Fruit fly (Drosophila melanogaster) whole organism, embryonic: ENCODE data around the gene Rpp21.

Experiments used
- BEAF-32 ChIP-seq: fragments of 200-800 bp; sonication (Bioruptor generic); optimal IDR thresholded peaks from 3 replicates; lab custom pipeline; 2017; ENCODE audit warnings: missing biosample characterization, missing genetic modification characterization, mild to moderate bottlenecking, moderate library complexity, missing genetic modification reagents
- CG11456 ChIP-seq: fragments of 200-800 bp; sonication (Bioruptor generic); IDR thresholded peaks from 3 replicates; pipeline ENCODE4 v1.3.6; 2022; ENCODE audit warnings: missing biosample characterization, missing genetic modification characterization
- CG11504 ChIP-seq: fragments of 200-800 bp; sonication (Bioruptor generic); optimal IDR thresholded peaks from 3 replicates; lab custom pipeline; 2019; ENCODE audit warnings: missing biosample characterization, mild to moderate bottlenecking, missing genetic modification characterization, moderate library complexity
- CG12219 ChIP-seq: fragments of 200-800 bp; sonication (Bioruptor generic); optimal IDR thresholded peaks from 3 replicates; lab custom pipeline; 2018; ENCODE audit warnings: missing biosample characterization, mild to moderate bottlenecking, missing genetic modification characterization
- CG12744 ChIP-seq: fragments of 200-800 bp; sonication (Bioruptor generic); optimal IDR thresholded peaks from 2 replicates; lab custom pipeline; 2016; ENCODE audit warnings: missing biosample characterization, missing genetic modification characterization
- CG14050 ChIP-seq: fragments of 200-800 bp; sonication (Bioruptor generic); IDR thresholded peaks from 3 replicates; pipeline ENCODE4 v1.3.6; 2022; ENCODE audit warnings: missing biosample characterization, missing genetic modification characterization
- CG15514 ChIP-seq: fragments of 200-800 bp; sonication (Bioruptor generic); optimal IDR thresholded peaks from 3 replicates; lab custom pipeline; 2017; ENCODE audit warnings: missing biosample characterization, missing genetic modification characterization, mild to moderate bottlenecking, moderate library complexity, missing genetic modification reagents
- CG18619 ChIP-seq: fragments of 200-800 bp; sonication (Bioruptor generic); optimal IDR thresholded peaks from 3 replicates; lab custom pipeline; 2017; ENCODE audit warnings: missing biosample characterization, mild to moderate bottlenecking, missing genetic modification characterization
- CG2712 ChIP-seq: fragments of 200-800 bp; optimal IDR thresholded peaks from 3 replicates; lab custom pipeline; 2019; ENCODE audit warnings: missing biosample characterization, mild to moderate bottlenecking, missing genetic modification characterization, moderate library complexity
- CG33213 ChIP-seq: fragments of 200-800 bp; sonication (Bioruptor generic); optimal IDR thresholded peaks from 3 replicates; lab custom pipeline; 2016; ENCODE audit warnings: missing biosample characterization, missing genetic modification characterization
- CG43689 ChIP-seq: fragments of 200-800 bp; sonication (Bioruptor generic); IDR thresholded peaks from 2 replicates; pipeline ENCODE4 v1.3.6; 2022; ENCODE audit warnings: missing biosample characterization, missing genetic modification characterization
- CG4617 ChIP-seq: fragments of 200-800 bp; sonication (Bioruptor generic); optimal IDR thresholded peaks from 3 replicates; lab custom pipeline; 2016; ENCODE audit warnings: missing biosample characterization, missing genetic modification characterization, borderline replicate concordance
- CG6791 ChIP-seq: fragments of 200-800 bp; sonication (Bioruptor generic); IDR thresholded peaks from 3 replicates; pipeline ENCODE4 v1.3.6; 2022; ENCODE audit warnings: missing biosample characterization, missing genetic modification characterization; ENCODE audit not compliant: partially characterized antibody
- CG7963 ChIP-seq: fragments of 200-800 bp; sonication (Bioruptor generic); IDR thresholded peaks from 3 replicates; pipeline ENCODE4 v1.3.6; 2022; ENCODE audit warnings: missing biosample characterization, missing genetic modification characterization; ENCODE audit not compliant: partially characterized antibody
- CG9609 ChIP-seq: fragments of 200-800 bp; sonication (Bioruptor generic); optimal IDR thresholded peaks from 3 replicates; lab custom pipeline; 2016; ENCODE audit warnings: missing biosample characterization, missing genetic modification characterization
- CG9797 ChIP-seq: fragments of 200-800 bp; sonication (Bioruptor generic); optimal IDR thresholded peaks from 3 replicates; lab custom pipeline; 2018; ENCODE audit warnings: missing biosample characterization, mild to moderate bottlenecking, missing genetic modification characterization
- CHES-1-like ChIP-seq: fragments of 200-800 bp; sonication (Bioruptor generic); optimal IDR thresholded peaks from 2 replicates; lab custom pipeline; 2016; ENCODE audit warnings: missing biosample characterization, missing genetic modification characterization
- CoRest ChIP-seq: fragments of 200-800 bp; sonication (Bioruptor generic); optimal IDR thresholded peaks from 3 replicates; lab custom pipeline; 2018; ENCODE audit warnings: missing biosample characterization, mild to moderate bottlenecking, missing genetic modification characterization, moderate library complexity
- Deaf1 ChIP-seq: fragments of 200-800 bp; optimal IDR thresholded peaks from 3 replicates; lab custom pipeline; 2019; ENCODE audit warnings: missing biosample characterization, mild to moderate bottlenecking, missing genetic modification characterization, moderate library complexity
- Dfd ChIP-seq, 2 experiments: fragments of >200 bp; optimal IDR thresholded peaks; 2 replicates each; lab custom pipeline; 2017; ENCODE audit warnings: missing biosample characterization in 2 of 2, missing genetic modification characterization in 2 of 2
- Dll ChIP-seq: fragments of 200-800 bp; sonication (Bioruptor generic); IDR thresholded peaks from 4 replicates; pipeline ENCODE4 v1.3.6; 2022; ENCODE audit warnings: missing biosample characterization, missing genetic modification characterization; ENCODE audit not compliant: partially characterized antibody
- Doc3 ChIP-seq: fragments of 200-800 bp; sonication (Bioruptor generic); IDR thresholded peaks from 3 replicates; pipeline ENCODE4 v1.3.6; 2022; ENCODE audit warnings: missing biosample characterization, missing genetic modification characterization; ENCODE audit not compliant: partially characterized antibody
- E2f1 ChIP-seq: fragments of 200-800 bp; sonication (Bioruptor generic); IDR thresholded peaks from 2 replicates; pipeline ENCODE4 v1.3.6; 2022; ENCODE audit warnings: missing biosample characterization, missing genetic modification characterization
- E2f2 ChIP-seq: fragments of 200-800 bp; sonication (Bioruptor generic); IDR thresholded peaks from 2 replicates; pipeline ENCODE4 v1.3.6; 2022; ENCODE audit warnings: missing biosample characterization, missing genetic modification characterization
- HLH4C ChIP-seq: fragments of 200-800 bp; sonication (Bioruptor generic); IDR thresholded peaks from 3 replicates; pipeline ENCODE4 v1.3.6; 2022; ENCODE audit warnings: missing biosample characterization, missing genetic modification characterization; ENCODE audit not compliant: partially characterized antibody
- Hand ChIP-seq: fragments of 200-800 bp; sonication (Bioruptor generic); optimal IDR thresholded peaks from 2 replicates; lab custom pipeline; 2017; ENCODE audit warnings: mild to moderate bottlenecking, missing biosample characterization, missing genetic modification reagents, missing genetic modification characterization
- Hmx ChIP-seq: fragments of 200-800 bp; sonication (Bioruptor generic); optimal IDR thresholded peaks from 2 replicates; lab custom pipeline; 2016; ENCODE audit warnings: missing biosample characterization, missing genetic modification characterization
- Max ChIP-seq: fragments of 200-800 bp; sonication (Bioruptor generic); optimal IDR thresholded peaks from 2 replicates; lab custom pipeline; 2016; ENCODE audit warnings: missing biosample characterization, mild to moderate bottlenecking, missing genetic modification characterization
- Myb ChIP-seq: fragments of 200-800 bp; sonication (Bioruptor generic); optimal IDR thresholded peaks from 2 replicates; lab custom pipeline; 2016; ENCODE audit warnings: missing biosample characterization, missing genetic modification characterization
- Neu2 ChIP-seq: fragments of 200-800 bp; sonication (Bioruptor generic); optimal IDR thresholded peaks from 3 replicates; lab custom pipeline; 2016; ENCODE audit warnings: missing biosample characterization, missing genetic modification characterization, borderline replicate concordance
- Optix ChIP-seq: fragments of 200-800 bp; sonication (Bioruptor generic); IDR thresholded peaks from 3 replicates; pipeline ENCODE4 v1.3.6; 2022; ENCODE audit warnings: missing biosample characterization, missing genetic modification characterization
- Ravus ChIP-seq: fragments of 200-800 bp; sonication (Bioruptor generic); IDR thresholded peaks from 2 replicates; pipeline ENCODE4 v1.3.6; 2022; ENCODE audit warnings: missing biosample characterization, missing genetic modification characterization
- Side ChIP-seq: fragments of 200-800 bp; sonication (Bioruptor generic); optimal IDR thresholded peaks from 2 replicates; lab custom pipeline; 2016; ENCODE audit warnings: missing biosample characterization, missing genetic modification characterization
- Stat92E ChIP-seq, 3 experiments: fragments of >200 bp in 2 of 3; fragments of 200-800 bp in 1 of 3; sonication (Bioruptor generic) in 1 of 3; optimal IDR thresholded peaks; 2 replicates each; lab custom pipeline; 2017 to 2019; ENCODE audit warnings: missing biosample characterization in 3 of 3, missing genetic modification characterization in 3 of 3, mild to moderate bottlenecking in 1 of 3, moderate library complexity in 1 of 3
- az2 ChIP-seq: fragments of 200-800 bp; sonication (Bioruptor generic); optimal IDR thresholded peaks from 3 replicates; lab custom pipeline; 2016; ENCODE audit warnings: missing biosample characterization, missing genetic modification characterization
- dm ChIP-seq: fragments of 200-800 bp; sonication (Bioruptor generic); optimal IDR thresholded peaks from 3 replicates; lab custom pipeline; 2016; ENCODE audit warnings: missing biosample characterization, missing genetic modification characterization
- dmrt99B ChIP-seq: fragments of 200-800 bp; sonication (Bioruptor generic); optimal IDR thresholded peaks from 2 replicates; lab custom pipeline; 2018; ENCODE audit warnings: missing biosample characterization, mild to moderate bottlenecking, missing genetic modification characterization, moderate library complexity
- gce ChIP-seq: fragments of 200-800 bp; sonication (Bioruptor generic); IDR thresholded peaks from 3 replicates; pipeline ENCODE4 v1.3.6; 2022; ENCODE audit warnings: missing biosample characterization, missing genetic modification characterization
- grau ChIP-seq: fragments of 200-800 bp; optimal IDR thresholded peaks from 3 replicates; lab custom pipeline; 2019; ENCODE audit warnings: missing biosample characterization, mild to moderate bottlenecking, missing genetic modification characterization, moderate library complexity
- hth ChIP-seq: fragments of >200 bp; optimal IDR thresholded peaks from 2 replicates; lab custom pipeline; 2017; ENCODE audit warnings: inconsistent platforms
- kni ChIP-seq: fragments of 200-800 bp; sonication (Bioruptor generic); optimal IDR thresholded peaks from 3 replicates; lab custom pipeline; 2017; ENCODE audit warnings: mild to moderate bottlenecking, missing biosample characterization, missing genetic modification reagents, missing genetic modification characterization
- psq ChIP-seq: fragments of 200-800 bp; sonication (Bioruptor generic); optimal IDR thresholded peaks from 2 replicates; lab custom pipeline; 2017; ENCODE audit warnings: missing biosample characterization, missing genetic modification characterization
- rib ChIP-seq: fragments of 200-800 bp; sonication (Bioruptor generic); IDR thresholded peaks from 2 replicates; pipeline ENCODE4 v1.3.6; 2022; ENCODE audit warnings: missing biosample characterization, missing genetic modification characterization
- salm ChIP-seq: fragments of 200-800 bp; sonication (Bioruptor generic); optimal IDR thresholded peaks from 2 replicates; lab custom pipeline; 2018; ENCODE audit warnings: missing biosample characterization, mild to moderate bottlenecking, missing genetic modification characterization
- sens-2 ChIP-seq: fragments of 200-800 bp; sonication (Bioruptor generic); IDR thresholded peaks from 2 replicates; pipeline ENCODE4 v1.3.6; 2022; ENCODE audit warnings: missing biosample characterization, missing genetic modification characterization
- shn ChIP-seq: fragments of 200-800 bp; sonication (Bioruptor generic); optimal IDR thresholded peaks from 3 replicates; lab custom pipeline; 2016; ENCODE audit warnings: missing biosample characterization, missing genetic modification characterization
- twi ChIP-seq: fragments of 200-800 bp; optimal IDR thresholded peaks from 2 replicates; lab custom pipeline; 2019; ENCODE audit warnings: missing biosample characterization, mild to moderate bottlenecking, missing genetic modification characterization, moderate library complexity
- unc-4 ChIP-seq: fragments of 200-800 bp; sonication (Bioruptor generic); IDR thresholded peaks from 2 replicates; pipeline ENCODE4 v1.3.6; 2022; ENCODE audit warnings: missing biosample characterization, missing genetic modification characterization; ENCODE audit not compliant: partially characterized antibody
- z ChIP-seq: fragments of 200-800 bp; sonication (Bioruptor generic); IDR thresholded peaks from 3 replicates; pipeline ENCODE4 v1.3.6; 2022; ENCODE audit warnings: missing biosample characterization, missing genetic modification characterization

Gene Rpp21

DNA sequence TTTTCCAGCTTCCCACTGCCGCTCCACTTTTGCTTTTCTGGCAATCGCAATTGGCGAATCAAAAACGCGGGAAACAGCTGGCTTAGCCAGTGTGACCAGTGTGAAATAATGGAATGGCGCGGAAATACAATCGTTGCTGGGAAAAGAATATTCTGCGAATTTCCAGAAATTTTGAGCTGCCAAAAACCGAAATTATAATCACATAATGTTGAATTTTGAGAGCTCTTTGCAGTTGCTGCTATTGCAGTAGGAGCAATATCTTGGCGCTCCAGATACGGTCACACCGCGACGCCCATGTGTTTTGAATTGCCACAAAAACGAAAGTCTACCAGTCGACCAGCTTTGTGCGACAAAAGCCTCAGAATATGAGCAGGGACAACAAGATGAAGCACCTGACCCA lies at the start of gene Rpp21, which contains the start of gene Cdc45 (continued):
- TF ChIP-seq Optix (GFP tag; lab: Robert Waterston, UW) (no peak), CG15514 (GFP tag; lab: Kevin White, UChicago) (peak; percentile 66), rib (no peak), psq (GFP tag; lab: Kevin White, UChicago) (no peak), CG2712 (peak; percentile 8), twi (tag; lab: Kevin White, UChicago) (peak; percentile 34), CG33213 (no peak), Myb (GFP tag; lab: Kevin White, UChicago) (peak; percentile 46), salm (tag; lab: Kevin White, UChicago) (no peak), Dll (GFP tag; lab: Robert Waterston, UW) (peak; percentile 61; the same call in 2 of the 4 replicates), CG9797 (GFP tag; lab: Kevin White, UChicago) (peak; percentile 86), CG9609 (GFP tag; lab: Kevin White, UChicago) (no peak), CoRest (tag; lab: Kevin White, UChicago) (peak; percentile 14), Max (peak; percentile 55), Hmx (no peak), Dfd (GFP tag; optimal IDR thresholded peaks at IDR 0.05; lab: Kevin White, UChicago) (no peak), unc-4 (0 out of 2 replicates have a peak, but pooled peaks have one; percentile 36), Side (GFP tag; lab: Kevin White, UChicago) (peak; percentile 18), hth (no peak), HLH4C (0 out of 3 replicates have a peak, but pooled peaks have one; percentile 28), E2f1 (peak; percentile 72), CG4617 (peak; percentile 31), CG14050 (no peak), dm (peak; percentile 69), E2f2 (GFP tag; lab: Robert Waterston, UW) (peak; percentile 89), CG6791 (GFP tag; lab: Robert Waterston, UW) (peak; percentile 36; the same call in 1 of the 3 replicates)
- TF ChIP-seq, all 482 proteins: peak for 57

DNA sequence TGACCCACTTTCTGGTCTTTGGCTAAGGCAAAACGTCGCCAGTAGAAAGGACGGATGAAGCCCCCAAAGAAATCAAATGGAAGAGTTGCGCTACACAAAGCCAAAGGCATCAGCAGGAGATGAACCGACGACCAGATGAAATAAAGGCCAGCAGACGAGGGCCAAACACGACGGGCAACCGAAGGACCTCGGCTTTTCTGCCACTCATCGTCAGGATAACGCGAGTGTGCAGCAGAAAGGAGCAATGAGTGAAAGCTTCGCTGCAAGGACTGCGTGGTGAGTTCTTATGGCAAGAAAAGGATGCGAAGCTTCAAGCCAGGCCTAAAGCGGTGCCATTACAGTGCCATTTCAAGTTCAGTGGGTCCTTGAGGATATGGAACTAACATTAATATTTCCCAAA lies 44.6 kb upstream of the Rpp21 start:
- TF ChIP-seq CHES-1-like (GFP tag; lab: Kevin White, UChicago) (no peak), Neu2 (no peak), Deaf1 (tag; lab: Kevin White, UChicago) (peak; percentile 87), Doc3 (GFP tag; lab: Robert Waterston, UW) (no peak), CG12219 (GFP tag; lab: Kevin White, UChicago) (no peak), shn (GFP tag; lab: Kevin White, UChicago) (no peak), Ravus (no peak), z (peak; percentile 80)

DNA sequence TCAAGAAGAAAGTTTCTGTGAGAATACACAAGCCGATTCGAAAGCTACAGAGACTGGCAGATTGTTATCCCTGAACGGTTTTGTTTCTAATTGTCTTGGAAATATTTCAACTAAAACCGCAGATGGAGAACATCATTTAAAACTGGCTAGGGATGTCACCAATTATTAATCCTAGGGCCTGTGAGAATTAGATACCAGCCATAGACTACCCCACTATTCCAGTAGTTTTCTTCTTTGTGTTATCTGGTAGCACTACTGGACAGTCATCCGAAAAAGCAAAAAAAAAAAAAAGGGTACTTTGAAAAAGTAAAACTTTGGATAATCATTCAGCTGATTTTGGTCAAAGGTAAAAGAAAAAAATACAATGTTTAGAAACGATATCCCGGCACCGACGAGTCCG lies 40.3 kb upstream of the Rpp21 start, which contains the start of gene CG18823:
TSS of gene CG18823 (plus strand) at position 301 of the 400 bp plus-strand sequence.
- TF ChIP-seq CG12744 (GFP tag; lab: Kevin White, UChicago), result no peak
- no peak for TF ChIP-seq sens-2
- TF ChIP-seq CG43689, result no peak

DNA sequence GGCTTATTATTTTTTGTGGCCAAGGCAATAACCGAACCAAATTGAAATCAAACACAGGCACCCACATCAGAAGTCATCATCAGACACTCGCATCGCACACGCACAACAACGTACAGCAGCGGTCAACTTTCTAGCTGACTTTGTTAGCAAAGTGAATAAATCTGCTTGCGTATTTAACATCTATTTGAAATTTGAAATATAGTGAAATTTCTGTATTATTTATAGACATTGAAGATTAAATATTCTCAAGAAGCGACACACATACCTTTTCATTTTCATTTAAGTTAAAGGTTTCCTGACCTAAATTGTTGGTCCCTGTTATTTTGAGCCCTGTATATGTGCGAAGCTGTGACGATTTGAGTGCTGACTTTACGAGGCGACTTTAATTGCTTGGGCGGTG lies 31.7 kb upstream of the Rpp21 start:
- TF ChIP-seq gce (GFP tag; lab: Robert Waterston, UW) (no peak), CG15514 (GFP tag; lab: Kevin White, UChicago) (no peak), CG11504 (tag; lab: Kevin White, UChicago) (peak; percentile 37), BEAF-32 (GFP tag; lab: Kevin White, UChicago) (no peak), Dll (GFP tag; lab: Robert Waterston, UW) (no peak), CG11456 (GFP tag; lab: Robert Waterston, UW) (no peak), Stat92E (GFP tag; optimal IDR thresholded peaks at IDR 0.05; lab: Kevin White, UChicago) (no peak), grau (tag; lab: Kevin White, UChicago) (no peak), CG7963 (GFP tag; lab: Robert Waterston, UW) (no peak), CG18619 (GFP tag; lab: Kevin White, UChicago) (no peak), az2 (no peak), kni (GFP tag; lab: Kevin White, UChicago) (no peak), Hand (GFP tag; lab: Kevin White, UChicago) (no peak), dmrt99B (tag; lab: Kevin White, UChicago) (no peak)
